Worm (Caenorhabditis elegans): Measurements from ENCODE around the gene bcas-2.

Gene bcas-2

ce11 chrIII:6213915-6214314 lies 31.7 kb downstream of the bcas-2 start, which contains the start of gene C23G10.10:
TSS of gene C23G10.10 (minus strand) at chrIII:6214015.
- TF ChIP-seq ama-1 (optimal IDR thresholded peaks at IDR 0.05), result no peak
- TF ChIP-seq scrt-1 (GFP tag; IDR thresholded peaks at IDR 0.05), result no peak
- TF ChIP-seq flt-1 (GFP tag; IDR thresholded peaks at IDR 0.05), result no peak
- no peak for TF ChIP-seq B0310.2 (tag; optimal IDR thresholded peaks at IDR 0.05)
- TF ChIP-seq hmg-4 (GFP tag; optimal IDR thresholded peaks at IDR 0.05), result no peak
- TF ChIP-seq pes-1 (GFP tag; IDR thresholded peaks at IDR 0.05), result no peak
- no peak for TF ChIP-seq ceh-13 (GFP tag; optimal IDR thresholded peaks at IDR 0.05)
- TF ChIP-seq F13C5.2 (tag; optimal IDR thresholded peaks at IDR 0.05), result no peak
- no peak for TF ChIP-seq ceh-36 (tag; optimal IDR thresholded peaks at IDR 0.05)
- TF ChIP-seq aly-1 (tag; optimal IDR thresholded peaks at IDR 0.05), result no peak
- TF ChIP-seq tra-4 (tag; optimal IDR thresholded peaks at IDR 0.05), result no peak
- no peak for TF ChIP-seq tbx-37 (GFP tag; conservative IDR thresholded peaks at IDR 0.05)

ce11 chrIII:6210215-6210822 lies 35.3 kb downstream of the bcas-2 start:
- TF ChIP-seq hmbx-1 (tag; optimal IDR thresholded peaks at IDR 0.05), result no peak
- TF ChIP-seq ceh-36 (tag; optimal IDR thresholded peaks at IDR 0.05), result no peak
- no peak for TF ChIP-seq ets-7 (tag; optimal IDR thresholded peaks at IDR 0.05)
- no peak for TF ChIP-seq tra-4 (tag; optimal IDR thresholded peaks at IDR 0.05)
- no peak for TF ChIP-seq hmg-4 (GFP tag; optimal IDR thresholded peaks at IDR 0.05)
- no peak for TF ChIP-seq B0310.2 (tag; optimal IDR thresholded peaks at IDR 0.05)
- TF ChIP-seq tbx-37 (GFP tag; conservative IDR thresholded peaks at IDR 0.05), result no peak
- TF ChIP-seq F13C5.2 (tag; optimal IDR thresholded peaks at IDR 0.05), result no peak
- TF ChIP-seq hnd-1 (tag; optimal IDR thresholded peaks at IDR 0.05), result no peak
- TF ChIP-seq sea-1 (GFP tag; conservative IDR thresholded peaks at IDR 0.05), result no peak
- no peak for TF ChIP-seq ama-1 (optimal IDR thresholded peaks at IDR 0.05)
- TF ChIP-seq pes-1 (GFP tag; IDR thresholded peaks at IDR 0.05), result no peak
- TF ChIP-seq flt-1 (GFP tag; IDR thresholded peaks at IDR 0.05), result no peak
- TF ChIP-seq tbx-11 (GFP tag; IDR thresholded peaks at IDR 0.05), result no peak
- TF ChIP-seq scrt-1 (GFP tag; IDR thresholded peaks at IDR 0.05), result no peak
- no peak for TF ChIP-seq ceh-13 (GFP tag; optimal IDR thresholded peaks at IDR 0.05)
- no peak for TF ChIP-seq aly-1 (tag; optimal IDR thresholded peaks at IDR 0.05)

- TF ChIP-seq ama-1 (optimal IDR thresholded peaks at IDR 0.05) (no peak), tra-4 (tag; optimal IDR thresholded peaks at IDR 0.05) (no peak), pes-1 (GFP tag; IDR thresholded peaks at IDR 0.05) (no peak), hmbx-1 (tag; optimal IDR thresholded peaks at IDR 0.05) (no peak), sea-1 (GFP tag; conservative IDR thresholded peaks at IDR 0.05) (no peak), ceh-36 (tag; optimal IDR thresholded peaks at IDR 0.05) (no peak), flt-1 (GFP tag; IDR thresholded peaks at IDR 0.05) (no peak), scrt-1 (GFP tag; IDR thresholded peaks at IDR 0.05) (no peak), hnd-1 (tag; optimal IDR thresholded peaks at IDR 0.05) (no peak), B0310.2 (tag; optimal IDR thresholded peaks at IDR 0.05) (no peak), F13C5.2 (tag; optimal IDR thresholded peaks at IDR 0.05) (no peak), tbx-11 (GFP tag; IDR thresholded peaks at IDR 0.05) (no peak), ets-7 (tag; optimal IDR thresholded peaks at IDR 0.05) (no peak), tbx-37 (GFP tag; conservative IDR thresholded peaks at IDR 0.05) (no peak), ceh-13 (GFP tag; optimal IDR thresholded peaks at IDR 0.05) (no peak)
Measured at ce11 chrIII:6208984-6209383, 36.6 kb downstream of the bcas-2 start, which contains the start of gene C23G10.1. TSS of gene C23G10.1 (plus strand) at chrIII:6209284.

ce11 chrIII:6207881-6208280 lies 37.7 kb downstream of the bcas-2 start, which contains the start of gene C23G10.2:
TSS of gene C23G10.2 (plus strand) at chrIII:6208064.
- TF ChIP-seq tbx-11 (GFP tag; IDR thresholded peaks at IDR 0.05), result no peak
- TF ChIP-seq ets-7 (tag; optimal IDR thresholded peaks at IDR 0.05), result no peak
- TF ChIP-seq tra-4 (tag; optimal IDR thresholded peaks at IDR 0.05), result no peak
- no peak for TF ChIP-seq pes-1 (GFP tag; IDR thresholded peaks at IDR 0.05)
- TF ChIP-seq sea-1 (GFP tag; conservative IDR thresholded peaks at IDR 0.05), result no peak
- TF ChIP-seq flt-1 (GFP tag; IDR thresholded peaks at IDR 0.05), result no peak

- no peak for TF ChIP-seq hmg-4 (GFP tag; optimal IDR thresholded peaks at IDR 0.05)
Measured at ce11 chrIII:6207046-6207445, 38.6 kb downstream of the bcas-2 start.

- no peak for TF ChIP-seq sea-1 (GFP tag; conservative IDR thresholded peaks at IDR 0.05)
- no peak for TF ChIP-seq hnd-1 (tag; optimal IDR thresholded peaks at IDR 0.05)
- no peak for TF ChIP-seq ets-7 (tag; optimal IDR thresholded peaks at IDR 0.05)
- peak; percentile 10 for TF ChIP-seq F13C5.2 (tag; optimal IDR thresholded peaks at IDR 0.05)
- TF ChIP-seq ceh-13 (GFP tag; optimal IDR thresholded peaks at IDR 0.05), result no peak
- TF ChIP-seq hmbx-1 (tag; optimal IDR thresholded peaks at IDR 0.05), result no peak
- no peak for TF ChIP-seq aly-1 (tag; optimal IDR thresholded peaks at IDR 0.05)
- no peak for TF ChIP-seq flt-1 (GFP tag; IDR thresholded peaks at IDR 0.05)
Measured at ce11 chrIII:6206161-6206853, 39.3 kb downstream of the bcas-2 start, which contains the start of the genes sna-3 and rps-3. TSS of gene sna-3 (minus strand) at chrIII:6206211. TSS of gene rps-3 (plus strand) at chrIII:6206803.

- TF ChIP-seq tbx-11 (GFP tag; IDR thresholded peaks at IDR 0.05) (no peak), tra-4 (tag; optimal IDR thresholded peaks at IDR 0.05) (no peak), flt-1 (GFP tag; IDR thresholded peaks at IDR 0.05) (no peak), scrt-1 (GFP tag; IDR thresholded peaks at IDR 0.05) (no peak), sea-1 (GFP tag; conservative IDR thresholded peaks at IDR 0.05) (no peak), hnd-1 (tag; optimal IDR thresholded peaks at IDR 0.05) (no peak), tbx-37 (GFP tag; conservative IDR thresholded peaks at IDR 0.05) (no peak)
Measured at ce11 chrIII:6202440-6202839, 43.2 kb downstream of the bcas-2 start.

ce11 chrIII:6201325-6201724 lies 44.3 kb downstream of the bcas-2 start:
- TF ChIP-seq hnd-1 (tag; optimal IDR thresholded peaks at IDR 0.05) (no peak), ceh-13 (GFP tag; optimal IDR thresholded peaks at IDR 0.05) (no peak), ets-7 (tag; optimal IDR thresholded peaks at IDR 0.05) (no peak), aly-1 (tag; optimal IDR thresholded peaks at IDR 0.05) (no peak), tbx-37 (GFP tag; conservative IDR thresholded peaks at IDR 0.05) (no peak), B0310.2 (tag; optimal IDR thresholded peaks at IDR 0.05) (no peak), tra-4 (tag; optimal IDR thresholded peaks at IDR 0.05) (no peak), hmg-4 (GFP tag; optimal IDR thresholded peaks at IDR 0.05) (no peak)
